Fruit fly (Drosophila melanogaster): ENCODE data around the gene CG14662.

Gene CG14662

dm6 chr3R:4992227-4992737 lies 8.2 kb upstream of the CG14662 start (continued):
- TF ChIP-seq caup (GFP tag; optimal IDR thresholded peaks at IDR 0.05; ENCODE audit: severe bottlenecking) (peak; percentile 79), Trl (optimal IDR thresholded peaks at IDR 0.05) (no peak), Trl (GFP tag; optimal IDR thresholded peaks at IDR 0.05) (peak; percentile 31), tll (GFP tag; optimal IDR thresholded peaks at IDR 0.05) (peak in 1 of 2 experiments; percentile 52), CG17328 (GFP tag; IDR thresholded peaks at IDR 0.05) (peak; percentile 39; the same call in 1 of the 2 replicates), stwl (tag; optimal IDR thresholded peaks at IDR 0.05) (no peak), HLH3B (GFP tag; IDR thresholded peaks at IDR 0.05) (peak; percentile 37; the same call in 1 of the 2 replicates), NC2β (GFP tag; optimal IDR thresholded peaks at IDR 0.05) (peak; percentile 15), CG15601 (tag; optimal IDR thresholded peaks at IDR 0.05) (peak; percentile 57), CG3847 (GFP tag; IDR thresholded peaks at IDR 0.05) (no peak), fru (optimal IDR thresholded peaks at IDR 0.05) (no peak), CG5245 (GFP tag; optimal IDR thresholded peaks at IDR 0.05) (no peak), CG17912 (GFP tag; optimal IDR thresholded peaks at IDR 0.05) (peak; percentile 66), CG7963 (GFP tag; IDR thresholded peaks at IDR 0.05; ENCODE audit: partially characterized antibody) (no peak), klu (GFP tag; IDR thresholded peaks at IDR 0.05) (no peak), CG14050 (GFP tag; IDR thresholded peaks at IDR 0.05) (no peak), CG32772 (GFP tag; IDR thresholded peaks at IDR 0.05) (no peak), D (optimal IDR thresholded peaks at IDR 0.05) (no peak), D (GFP tag; optimal IDR thresholded peaks at IDR 0.05) (peak; percentile 69), lab (GFP tag; optimal IDR thresholded peaks at IDR 0.05) (peak; percentile 44), Antp (GFP tag; optimal IDR thresholded peaks at IDR 0.05) (no peak), Nf-YC (tag; optimal IDR thresholded peaks at IDR 0.05) (peak; percentile 5), Usf (GFP tag; optimal IDR thresholded peaks at IDR 0.05) (no peak), sisA (GFP tag; IDR thresholded peaks at IDR 0.05) (no peak), CG10979 (tag; optimal IDR thresholded peaks at IDR 0.05) (peak; percentile 48), abd-A (tag; optimal IDR thresholded peaks at IDR 0.05) (peak; percentile 81), sqz (GFP tag; optimal IDR thresholded peaks at IDR 0.05) (peak; percentile 71), gcm (GFP tag; optimal IDR thresholded peaks at IDR 0.05) (peak; percentile 98), dan (GFP tag; IDR thresholded peaks at IDR 0.05) (no peak), CG17186 (GFP tag; optimal IDR thresholded peaks at IDR 0.05) (peak; percentile 36), CG12155 (GFP tag; optimal IDR thresholded peaks at IDR 0.05) (no peak), NK7.1 (GFP tag; optimal IDR thresholded peaks at IDR 0.05) (no peak), CG11504 (tag; optimal IDR thresholded peaks at IDR 0.05) (peak; percentile 41), CG30403 (GFP tag; optimal IDR thresholded peaks at IDR 0.05) (no peak), CG9932 (GFP tag; IDR thresholded peaks at IDR 0.05) (no peak), CG12391 (tag; optimal IDR thresholded peaks at IDR 0.05) (no peak), Bteb2 (GFP tag; optimal IDR thresholded peaks at IDR 0.05) (no peak), CG2712 (tag; optimal IDR thresholded peaks at IDR 0.05) (peak; percentile 39), Fer1 (GFP tag; optimal IDR thresholded peaks at IDR 0.05) (peak; percentile 33), CG7839 (tag; optimal IDR thresholded peaks at IDR 0.05) (peak; percentile 37), Chrac-16 (GFP tag; optimal IDR thresholded peaks at IDR 0.05) (no peak), slou (GFP tag; optimal IDR thresholded peaks at IDR 0.05) (no peak), tna (GFP tag; IDR thresholded peaks at IDR 0.05; ENCODE audit: partially characterized antibody) (no peak), yki (optimal IDR thresholded peaks at IDR 0.05) (no peak), CG3065 (GFP tag; optimal IDR thresholded peaks at IDR 0.05) (no peak), tx (GFP tag; optimal IDR thresholded peaks at IDR 0.05) (no peak), fd3F (GFP tag; optimal IDR thresholded peaks at IDR 0.05) (no peak), CG1792 (GFP tag; optimal IDR thresholded peaks at IDR 0.05) (no peak), zfh2 (GFP tag; optimal IDR thresholded peaks at IDR 0.05) (no peak), az2 (GFP tag; optimal IDR thresholded peaks at IDR 0.05) (no peak), Hand (GFP tag; optimal IDR thresholded peaks at IDR 0.05) (no peak), CG3726 (GFP tag; IDR thresholded peaks at IDR 0.05) (no peak)
